Worm (Caenorhabditis elegans): ENCODE data around the gene clec-191.
"Not testable (repeated sequence)": the region's sequence is repeated elsewhere in the genome, so short reads cannot be mapped to it uniquely, and the experiment has no call there.

- TF ChIP-seq nhr-23 (tag; optimal IDR thresholded peaks at IDR 0.05); nhr-28 (tag; optimal IDR thresholded peaks at IDR 0.05); ama-1 (optimal IDR thresholded peaks at IDR 0.05); nhr-12 (tag; optimal IDR thresholded peaks at IDR 0.05); elt-1 (tag; optimal IDR thresholded peaks at IDR 0.05); nhr-11 (tag; optimal IDR thresholded peaks at IDR 0.05): not testable (repeated sequence)
These were observed 27.4 kb upstream of the clec-191 start, which contains the start of gene rac-2 for ce11 chrIV:16307925-16308324.

Data from whole organism, L3 larva.